Fruit fly (Drosophila melanogaster) whole organism, wandering third instar larva: Measurements from ENCODE around the gene Irc.

Experiments
- CG32264 ChIP-seq: fragments of 200-800 bp; sonication (Bioruptor generic); optimal IDR thresholded peaks from 2 replicates; lab custom pipeline; 2016; ENCODE audit warnings: missing biosample characterization, missing genetic modification characterization
- CG9705 ChIP-seq: fragments of 200-800 bp; sonication (Bioruptor generic); optimal IDR thresholded peaks from 2 replicates; lab custom pipeline; 2018; ENCODE audit warnings: missing biosample characterization, mild to moderate bottlenecking, missing genetic modification characterization
- CrebA ChIP-seq: fragments of 200-800 bp; sonication (Bioruptor generic); optimal IDR thresholded peaks from 2 replicates; lab custom pipeline; 2016; ENCODE audit warnings: missing biosample characterization, mild to moderate bottlenecking, missing genetic modification characterization, borderline replicate concordance
- Dfd ChIP-seq: fragments of >200 bp; optimal IDR thresholded peaks from 2 replicates; lab custom pipeline; 2017; ENCODE audit warnings: missing biosample characterization, missing genetic modification characterization
- Dif ChIP-seq: fragments of 200-275, 200-300 bp; sonication (Bioruptor generic); optimal IDR thresholded peaks from 2 replicates; lab custom pipeline; 2018; ENCODE audit warnings: missing biosample characterization, missing genetic modification characterization; ENCODE audit not compliant: partially characterized antibody
- HLH106 ChIP-seq: fragments of 200-800 bp; optimal IDR thresholded peaks from 3 replicates; lab custom pipeline; 2019; ENCODE audit warnings: missing biosample characterization, mild to moderate bottlenecking, missing genetic modification characterization, moderate library complexity
- Hr78 ChIP-seq: fragments of >200 bp; optimal IDR thresholded peaks from 2 replicates; lab custom pipeline; 2017; ENCODE audit warnings: missing biosample characterization, missing genetic modification characterization
- Hr83 ChIP-seq: fragments of 200-300 bp; sonication (Bioruptor generic); optimal IDR thresholded peaks from 2 replicates; lab custom pipeline; 2016; ENCODE audit warnings: missing biosample characterization, mild to moderate bottlenecking, missing genetic modification characterization, moderate library complexity; ENCODE audit not compliant: poor library complexity, severe bottlenecking
- Myc ChIP-seq: fragments of >200 bp; optimal IDR thresholded peaks from 2 replicates; lab custom pipeline; 2017
- N ChIP-seq: fragments of >200 bp; optimal IDR thresholded peaks from 2 replicates; lab custom pipeline; 2018; ENCODE audit warnings: missing biosample characterization, missing external identifiers, missing genetic modification characterization
- Rel ChIP-seq, 2 experiments: fragments of 200-800 bp; sonication (Bioruptor generic) in 1 of 2; optimal IDR thresholded peaks; 2 replicates in 1 of 2; 3 replicates in 1 of 2; lab custom pipeline; 2016 to 2019; ENCODE audit warnings: mild to moderate bottlenecking in 2 of 2, missing biosample characterization in 2 of 2, missing genetic modification characterization in 2 of 2, moderate library complexity in 1 of 2
- Sp1 ChIP-seq: fragments of 200-800 bp; sonication (Bioruptor generic); optimal IDR thresholded peaks from 3 replicates; lab custom pipeline; 2019; ENCODE audit warnings: missing biosample characterization, mild to moderate bottlenecking, missing genetic modification characterization, moderate library complexity
- Vsx2 ChIP-seq: fragments of 200-300, 225-300 bp; sonication (Bioruptor generic); optimal IDR thresholded peaks from 2 replicates; lab custom pipeline; 2018; ENCODE audit warnings: missing biosample characterization, missing genetic modification characterization; ENCODE audit not compliant: partially characterized antibody
- brk ChIP-seq: fragments of 200-800 bp; sonication (Bioruptor generic); optimal IDR thresholded peaks from 2 replicates; lab custom pipeline; 2016; ENCODE audit warnings: missing biosample characterization, mild to moderate bottlenecking, missing genetic modification characterization
- dmrt93B ChIP-seq: fragments of 200-800 bp; sonication (Bioruptor generic); optimal IDR thresholded peaks from 2 replicates; lab custom pipeline; 2018; ENCODE audit warnings: missing biosample characterization, mild to moderate bottlenecking, missing genetic modification characterization
- ey ChIP-seq: fragments of 200-800 bp; sonication (Bioruptor generic); optimal IDR thresholded peaks from 2 replicates; lab custom pipeline; 2016; ENCODE audit warnings: missing biosample characterization, missing genetic modification characterization
- foxo ChIP-seq, 2 experiments: fragments of 200-800 bp; sonication (Bioruptor generic); optimal IDR thresholded peaks; 2 replicates in 1 of 2; 3 replicates in 1 of 2; lab custom pipeline; 2016 to 2017; ENCODE audit warnings: missing biosample characterization in 2 of 2, missing genetic modification characterization in 2 of 2
- fru ChIP-seq: fragments of 200-800 bp; sonication (Bioruptor generic); optimal IDR thresholded peaks from 3 replicates; lab custom pipeline; 2016; ENCODE audit warnings: missing biosample characterization, mild to moderate bottlenecking, missing genetic modification characterization
- h ChIP-seq: fragments of 200-800 bp; sonication (Bioruptor generic); optimal IDR thresholded peaks from 3 replicates; lab custom pipeline; 2016; ENCODE audit warnings: missing biosample characterization, mild to moderate bottlenecking, missing genetic modification characterization
- lola ChIP-seq: fragments of >200 bp; optimal IDR thresholded peaks from 2 replicates; lab custom pipeline; 2017; ENCODE audit warnings: missing biosample characterization, missing genetic modification characterization
- pan ChIP-seq: fragments of >200 bp; optimal IDR thresholded peaks from 2 replicates; lab custom pipeline; 2017
- sage ChIP-seq: fragments of 200-800 bp; sonication (Bioruptor generic); optimal IDR thresholded peaks from 2 replicates; lab custom pipeline; 2016; ENCODE audit warnings: missing biosample characterization, mild to moderate bottlenecking, missing genetic modification characterization
- usp ChIP-seq: fragments of >200 bp; optimal IDR thresholded peaks from 2 replicates; lab custom pipeline; 2017; ENCODE audit warnings: missing biosample characterization, missing genetic modification characterization
- woc ChIP-seq: sonication (Bioruptor generic); optimal IDR thresholded peaks from 2 replicates; lab custom pipeline; 2016; ENCODE audit warnings: missing biosample characterization, mild to moderate bottlenecking, missing genetic modification characterization

Gene Irc

dm6 chr3R:16996059-16996959 lies 6.4 kb upstream of the Irc start, which contains the start of the genes EMC2A and CG3534:
EMC2A (minus strand) TSS chr3R:16996071.
CG3534 (plus strand) TSS chr3R:16996446.
- peak; percentile 52 for TF ChIP-seq HLH106 (tag; lab: Kevin White, UChicago)
- peak; percentile 39 for TF ChIP-seq woc (GFP tag; lab: Kevin White, UChicago)
- TF ChIP-seq Sp1 (GFP tag; lab: Kevin White, UChicago): peak; percentile 49
- TF ChIP-seq fru (GFP tag; lab: Kevin White, UChicago): peak; percentile 46
- TF ChIP-seq Hr78 (GFP tag; lab: Kevin White, UChicago): no peak
- peak in 1 of 2 experiments; percentile 59 for TF ChIP-seq foxo (GFP tag; optimal IDR thresholded peaks at IDR 0.05; lab: Kevin White, UChicago)
- TF ChIP-seq Hr83: no peak
- no peak for TF ChIP-seq pan (lab: Kevin White, UChicago)
- TF ChIP-seq N (GFP tag; lab: Kevin White, UChicago): no peak
- TF ChIP-seq CG9705 (GFP tag; lab: Kevin White, UChicago): peak; percentile 14
- TF ChIP-seq sage (GFP tag; lab: Kevin White, UChicago): no peak
- no peak for TF ChIP-seq Dfd
- peak; percentile 41 for TF ChIP-seq h
- TF ChIP-seq CG32264 (GFP tag; lab: Kevin White, UChicago): peak; percentile 20
- TF ChIP-seq Vsx2 (GFP tag; lab: Kevin White, UChicago): no peak
- TF ChIP-seq CrebA (GFP tag; lab: Kevin White, UChicago): no peak

DNA sequence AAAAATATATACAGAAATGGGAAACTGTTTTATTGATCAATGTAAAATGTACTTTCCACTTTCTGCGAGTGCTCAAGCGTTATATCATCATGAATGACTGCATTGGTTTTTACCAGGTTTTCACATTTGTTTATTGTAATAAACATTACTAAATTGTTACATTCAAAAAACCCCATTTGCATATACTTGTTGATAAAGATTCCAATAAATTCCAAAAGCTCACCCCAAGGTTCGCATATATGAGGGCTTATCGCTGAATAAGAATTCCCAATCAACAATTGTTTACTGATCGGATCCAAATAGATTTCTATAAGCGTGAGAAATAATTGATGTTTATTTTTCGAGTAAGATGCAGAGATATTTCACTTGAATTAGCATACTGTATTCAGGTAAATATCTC lies 793 bp downstream of the Irc start:
- TF ChIP-seq Rel (GFP tag; optimal IDR thresholded peaks at IDR 0.05; lab: Kevin White, UChicago) (no peak), Rel (tag; optimal IDR thresholded peaks at IDR 0.05; lab: Kevin White, UChicago) (peak; percentile 90), pan (lab: Kevin White, UChicago) (no peak), CrebA (GFP tag; lab: Kevin White, UChicago) (no peak), foxo (GFP tag; optimal IDR thresholded peaks at IDR 0.05; lab: Kevin White, UChicago) (no peak), sage (GFP tag; lab: Kevin White, UChicago) (no peak)

DNA sequence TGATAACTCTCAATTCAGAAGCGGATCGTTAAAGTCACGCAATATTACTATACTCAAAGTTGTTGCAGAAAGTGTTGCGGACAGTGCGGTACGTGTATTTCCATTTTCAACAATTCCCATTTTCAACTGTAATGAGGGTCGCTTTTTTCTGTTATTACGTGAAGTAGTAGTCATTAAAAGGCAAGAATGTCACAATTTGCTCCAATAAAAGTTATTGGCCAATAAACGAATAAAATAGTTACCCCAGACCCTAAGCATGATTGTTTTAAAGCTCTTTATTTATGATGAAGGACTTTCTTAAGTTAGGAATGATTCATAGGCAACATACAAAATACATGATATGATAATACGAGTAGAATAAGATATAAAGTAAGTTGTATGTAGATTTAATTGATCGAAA lies 4.7 kb downstream of the Irc start:
- TF ChIP-seq ey (GFP tag; lab: Kevin White, UChicago) (no peak), Sp1 (GFP tag; lab: Kevin White, UChicago) (no peak), sage (GFP tag; lab: Kevin White, UChicago) (no peak), dmrt93B (no peak)

dm6 chr3R:17008018-17008674 lies 5.5 kb downstream of the Irc start, which contains the start of gene CG8907:
CG8907 (plus strand) TSS chr3R:17008269.
- TF ChIP-seq h: peak; percentile 74
- peak; percentile 27 for TF ChIP-seq fru (GFP tag; lab: Kevin White, UChicago)
- no peak for TF ChIP-seq Rel (GFP tag; optimal IDR thresholded peaks at IDR 0.05; lab: Kevin White, UChicago)
- TF ChIP-seq Rel (tag; optimal IDR thresholded peaks at IDR 0.05; lab: Kevin White, UChicago): peak; percentile 7
- no peak for TF ChIP-seq Sp1 (GFP tag; lab: Kevin White, UChicago)
- no peak for TF ChIP-seq Hr78 (GFP tag; lab: Kevin White, UChicago)
- TF ChIP-seq Vsx2 (GFP tag; lab: Kevin White, UChicago): peak; percentile 27
- TF ChIP-seq usp (GFP tag; lab: Kevin White, UChicago): no peak

dm6 chr3R:17008675-17009022 lies 6.0 kb downstream of the Irc start:
- no peak for TF ChIP-seq ey (GFP tag; lab: Kevin White, UChicago)
- TF ChIP-seq CG32264 (GFP tag; lab: Kevin White, UChicago): no peak
- no peak for TF ChIP-seq lola (GFP tag; lab: Kevin White, UChicago)
- TF ChIP-seq Dif (GFP tag; lab: Kevin White, UChicago): no peak
- TF ChIP-seq h: no peak
- no peak for TF ChIP-seq N (GFP tag; lab: Kevin White, UChicago)
- no peak for TF ChIP-seq Hr78 (GFP tag; lab: Kevin White, UChicago)
- TF ChIP-seq Rel (GFP tag; optimal IDR thresholded peaks at IDR 0.05; lab: Kevin White, UChicago): no peak
- no peak for TF ChIP-seq Rel (tag; optimal IDR thresholded peaks at IDR 0.05; lab: Kevin White, UChicago)

- TF ChIP-seq pan (lab: Kevin White, UChicago) (no peak), Myc (lab: Kevin White, UChicago) (no peak), brk (GFP tag; lab: Kevin White, UChicago) (no peak), fru (GFP tag; lab: Kevin White, UChicago) (no peak), CG9705 (GFP tag; lab: Kevin White, UChicago) (no peak), sage (GFP tag; lab: Kevin White, UChicago) (no peak)
Observed at dm6 chr3R:17014276-17014675, 11.6 kb downstream of the Irc start, which contains the start of gene Pxd. Pxd (plus strand) TSS chr3R:17014576.
